Worm (Caenorhabditis elegans) whole organism, L2 larva: ENCODE data around the gene lgc-33.

Source experiments
- C34F6.9 ChIP-seq: fragments of 150-350 bp; optimal IDR thresholded peaks from 2 replicates; lab custom pipeline; 2014; ENCODE audit warnings: missing biosample characterization, missing genetic modification characterization
- F13H6.1 ChIP-seq: sonication (generic microtip); optimal IDR thresholded peaks from 2 replicates; lab custom pipeline; 2016; ENCODE audit warnings: missing genetic modification characterization, missing compliant biosample characterization
- R02D3.7 ChIP-seq: fragments of 150-350 bp; optimal IDR thresholded peaks from 2 replicates; lab custom pipeline; 2014; ENCODE audit warnings: missing biosample characterization, missing genetic modification characterization
- Y55F3AM.14 ChIP-seq: fragments of 200-800 bp; sonication (Bioruptor generic); optimal IDR thresholded peaks from 2 replicates; lab custom pipeline; 2018; ENCODE audit warnings: mild to moderate bottlenecking, missing genetic modification characterization, missing compliant biosample characterization
- ZK546.5 ChIP-seq: sonication (generic microtip); optimal IDR thresholded peaks from 2 replicates; lab custom pipeline; 2017; ENCODE audit warnings: missing biosample characterization, missing genetic modification characterization
- alr-1 ChIP-seq: fragments of 150-350 bp; optimal IDR thresholded peaks from 2 replicates; lab custom pipeline; 2014; ENCODE audit warnings: missing biosample characterization, missing genetic modification characterization
- aly-2 ChIP-seq: fragments of 150-350 bp; optimal IDR thresholded peaks from 2 replicates; lab custom pipeline; 2014; ENCODE audit warnings: missing biosample characterization, missing genetic modification characterization
- ama-1 ChIP-seq: fragments of 150-350 bp; optimal IDR thresholded peaks from 2 replicates; lab custom pipeline; 2018; ENCODE audit warnings: inconsistent platforms
- blmp-1 ChIP-seq: sonication (generic microtip); optimal IDR thresholded peaks from 2 replicates; lab custom pipeline; 2017; ENCODE audit warnings: missing genetic modification characterization, mild to moderate bottlenecking, missing compliant biosample characterization, antibody characterized with exemption, moderate library complexity; ENCODE audit not compliant: insufficient read depth
- ceh-16 ChIP-seq: fragments of 150-350 bp; optimal IDR thresholded peaks from 2 replicates; lab custom pipeline; 2014; ENCODE audit warnings: missing biosample characterization, missing genetic modification characterization
- ceh-82 ChIP-seq: fragments of 150-350 bp; optimal IDR thresholded peaks from 2 replicates; lab custom pipeline; 2014; ENCODE audit warnings: missing biosample characterization, missing genetic modification characterization
- crh-2 ChIP-seq: sonication (generic microtip); optimal IDR thresholded peaks from 2 replicates; lab custom pipeline; 2017; ENCODE audit warnings: missing biosample characterization, missing genetic modification characterization
- dmd-4 ChIP-seq: sonication (generic microtip); optimal IDR thresholded peaks from 2 replicates; lab custom pipeline; 2017; ENCODE audit warnings: missing biosample characterization, missing genetic modification characterization
- egl-27 ChIP-seq: sonication (generic microtip); optimal IDR thresholded peaks from 3 replicates; lab custom pipeline; 2017; ENCODE audit warnings: missing biosample characterization, missing genetic modification reagents, missing genetic modification characterization
- elt-3 ChIP-seq: sonication (generic microtip); optimal IDR thresholded peaks from 2 replicates; lab custom pipeline; 2017; ENCODE audit warnings: missing biosample characterization, missing genetic modification characterization
- fos-1 ChIP-seq: fragments of 150-350 bp; optimal IDR thresholded peaks from 2 replicates; lab custom pipeline; 2014; ENCODE audit warnings: missing biosample characterization, missing genetic modification characterization
- gmeb-1 ChIP-seq: fragments of 150-350 bp; optimal IDR thresholded peaks from 2 replicates; lab custom pipeline; 2014; ENCODE audit warnings: missing biosample characterization, missing genetic modification characterization
- lin-11 ChIP-seq: fragments of 150-350 bp; sonication (generic microtip); optimal IDR thresholded peaks from 2 replicates; lab custom pipeline; 2014; ENCODE audit warnings: missing biosample characterization, missing genetic modification characterization, inconsistent platforms, mixed read lengths
- lin-13 ChIP-seq: fragments of 150-350 bp; optimal IDR thresholded peaks from 2 replicates; lab custom pipeline; 2014; ENCODE audit warnings: missing biosample characterization, missing genetic modification reagents, missing genetic modification characterization
- lsy-2 ChIP-seq, 2 experiments: fragments of 150-350 bp in 1 of 2; sonication (generic microtip) in 1 of 2; optimal IDR thresholded peaks; 2 replicates each; lab custom pipeline; 2014 to 2017; ENCODE audit warnings: missing biosample characterization in 2 of 2, missing genetic modification characterization in 2 of 2
- mab-5 ChIP-seq: fragments of 150-350 bp; optimal IDR thresholded peaks from 2 replicates; lab custom pipeline; 2014; ENCODE audit warnings: missing biosample characterization, missing genetic modification characterization
- mbf-1 ChIP-seq: sonication (generic microtip); optimal IDR thresholded peaks from 2 replicates; lab custom pipeline; 2017; ENCODE audit warnings: missing biosample characterization, missing genetic modification characterization
- nhr-10 ChIP-seq: sonication (generic microtip); optimal IDR thresholded peaks from 2 replicates; lab custom pipeline; 2017; ENCODE audit warnings: missing biosample characterization, missing genetic modification characterization
- nhr-11 ChIP-seq: fragments of 150-350 bp; optimal IDR thresholded peaks from 2 replicates; lab custom pipeline; 2014; ENCODE audit warnings: missing biosample characterization, missing genetic modification characterization
- nhr-12 ChIP-seq: fragments of 150-350 bp; optimal IDR thresholded peaks from 2 replicates; lab custom pipeline; 2014; ENCODE audit warnings: missing biosample characterization, missing genetic modification characterization
- nhr-129 ChIP-seq: fragments of 150-350 bp; optimal IDR thresholded peaks from 2 replicates; lab custom pipeline; 2014; ENCODE audit warnings: missing biosample characterization, missing genetic modification characterization
- nhr-21 ChIP-seq: fragments of 150-350 bp; optimal IDR thresholded peaks from 2 replicates; lab custom pipeline; 2014; ENCODE audit warnings: missing biosample characterization, missing genetic modification characterization
- nhr-23 ChIP-seq: fragments of 150-350 bp; optimal IDR thresholded peaks from 2 replicates; lab custom pipeline; 2014; ENCODE audit warnings: missing biosample characterization, missing genetic modification reagents, missing genetic modification characterization
- nhr-237 ChIP-seq: fragments of 150-350 bp; optimal IDR thresholded peaks from 2 replicates; lab custom pipeline; 2014; ENCODE audit warnings: missing biosample characterization, missing genetic modification characterization
- nhr-25 ChIP-seq: fragments of 150-350 bp; sonication (generic microtip); optimal IDR thresholded peaks from 3 replicates; lab custom pipeline; 2014; ENCODE audit warnings: missing biosample characterization, missing genetic modification characterization
- nhr-6 ChIP-seq: fragments of 150-350 bp; optimal IDR thresholded peaks from 2 replicates; lab custom pipeline; 2014; ENCODE audit warnings: missing biosample characterization, missing genetic modification characterization
- nhr-77 ChIP-seq: fragments of 150-350 bp; optimal IDR thresholded peaks from 2 replicates; lab custom pipeline; 2014; ENCODE audit warnings: missing biosample characterization, missing genetic modification characterization
- peb-1 ChIP-seq: fragments of 150-350 bp; optimal IDR thresholded peaks from 2 replicates; lab custom pipeline; 2014; ENCODE audit warnings: missing biosample characterization, missing genetic modification characterization
- sem-4 ChIP-seq: fragments of 150-350 bp; optimal IDR thresholded peaks from 2 replicates; lab custom pipeline; 2014; ENCODE audit warnings: missing biosample characterization, missing genetic modification reagents, missing genetic modification characterization
- skn-1 ChIP-seq: sonication (generic microtip); optimal IDR thresholded peaks from 2 replicates; lab custom pipeline; 2017; ENCODE audit warnings: missing biosample characterization, missing genetic modification characterization
- sma-3 ChIP-seq: sonication (generic microtip); optimal IDR thresholded peaks from 2 replicates; lab custom pipeline; 2016; ENCODE audit warnings: missing genetic modification reagents, missing genetic modification characterization, missing compliant biosample characterization
- snpc-4 ChIP-seq: fragments of 150-350 bp; optimal IDR thresholded peaks from 2 replicates; lab custom pipeline; 2014; ENCODE audit warnings: missing biosample characterization, missing genetic modification characterization
- unc-39 ChIP-seq: fragments of 150-350 bp; optimal IDR thresholded peaks from 2 replicates; lab custom pipeline; 2014; ENCODE audit warnings: missing biosample characterization, missing genetic modification characterization
- unc-55 ChIP-seq: fragments of 150-350 bp; sonication (generic microtip); optimal IDR thresholded peaks from 3 replicates; lab custom pipeline; 2014; ENCODE audit warnings: missing biosample characterization, missing genetic modification reagents, missing genetic modification characterization
- unc-62 ChIP-seq: fragments of 150-350 bp; optimal IDR thresholded peaks from 2 replicates; lab custom pipeline; 2014; ENCODE audit warnings: missing biosample characterization, missing genetic modification reagents, missing genetic modification characterization
- zag-1 ChIP-seq: fragments of 150-350 bp; optimal IDR thresholded peaks from 2 replicates; lab custom pipeline; 2014; ENCODE audit warnings: missing biosample characterization, missing genetic modification characterization
- ztf-1 ChIP-seq: fragments of 200-800 bp; sonication (Bioruptor generic); conservative IDR thresholded peaks from 2 replicates; pipeline ENCODE4 v1.3.6; 2022; ENCODE audit warnings: missing genetic modification characterization, missing compliant biosample characterization
- ztf-11 ChIP-seq: sonication (generic microtip); optimal IDR thresholded peaks from 2 replicates; lab custom pipeline; 2017; ENCODE audit warnings: missing biosample characterization, missing genetic modification characterization
- ztf-4 ChIP-seq: fragments of 150-350 bp; optimal IDR thresholded peaks from 2 replicates; lab custom pipeline; 2014; ENCODE audit warnings: missing biosample characterization, missing genetic modification characterization

The lgc-33 gene

ce11 chrIV:845198-845597, at the start of gene lgc-33:
TSS of gene lgc-33 (plus strand) at chrIV:845498.
- TF ChIP-seq mab-5 (tag; lab: Kevin White, UChicago), result no peak
- no peak for TF ChIP-seq F13H6.1 (tag; lab: Kevin White, UChicago)
- TF ChIP-seq ztf-1 (GFP tag; lab: Robert Waterston, UW), result no peak
- TF ChIP-seq zag-1, result no peak
- TF ChIP-seq blmp-1 (tag; lab: Kevin White, UChicago), result no peak
- TF ChIP-seq alr-1 (tag; lab: Kevin White, UChicago), result no peak
- no peak for TF ChIP-seq lin-11 (tag; lab: Kevin White, UChicago)
- TF ChIP-seq lsy-2 (tag; optimal IDR thresholded peaks at IDR 0.05; lab: Kevin White, UChicago), result no peak
- no peak for TF ChIP-seq snpc-4 (tag; lab: Kevin White, UChicago)
- TF ChIP-seq aly-2 (tag; lab: Kevin White, UChicago), result no peak
- no peak for TF ChIP-seq elt-3 (tag; lab: Kevin White, UChicago)
- no peak for TF ChIP-seq crh-2
- no peak for TF ChIP-seq C34F6.9 (tag; lab: Kevin White, UChicago)
- TF ChIP-seq nhr-129 (tag; lab: Kevin White, UChicago), result no peak
- TF ChIP-seq fos-1, result no peak
- no peak for TF ChIP-seq ztf-4 (tag; lab: Kevin White, UChicago)
- no peak for TF ChIP-seq unc-62
- TF ChIP-seq nhr-10 (tag; lab: Kevin White, UChicago), result no peak

ce11 chrIV:796521-797073, 48.7 kb upstream of the lgc-33 start, which contains the start of the genes F56B3.11 and ech-5:
TSS of gene F56B3.11 (minus strand) at chrIV:796571.
TSS of gene ech-5 (plus strand) at chrIV:797023.
- no peak for TF ChIP-seq mbf-1 (tag; lab: Kevin White, UChicago)
- peak; percentile 68 for TF ChIP-seq F13H6.1 (tag; lab: Kevin White, UChicago)
- no peak for TF ChIP-seq nhr-23 (tag; lab: Kevin White, UChicago)
- no peak for TF ChIP-seq ZK546.5
- TF ChIP-seq nhr-11 (tag; lab: Kevin White, UChicago), result no peak
- TF ChIP-seq crh-2, result peak; percentile 56
- TF ChIP-seq zag-1, result no peak
- TF ChIP-seq lin-13 (GFP tag; lab: Kevin White, UChicago), result peak; percentile 80
- peak; percentile 91 for TF ChIP-seq C34F6.9 (tag; lab: Kevin White, UChicago)
- TF ChIP-seq dmd-4 (tag; lab: Kevin White, UChicago), result no peak
- no peak for TF ChIP-seq aly-2 (tag; lab: Kevin White, UChicago)
- no peak for TF ChIP-seq mab-5 (tag; lab: Kevin White, UChicago)
- TF ChIP-seq egl-27, result peak; percentile 32
- TF ChIP-seq nhr-10 (tag; lab: Kevin White, UChicago), result peak; percentile 37
- TF ChIP-seq elt-3 (tag; lab: Kevin White, UChicago), result no peak
- TF ChIP-seq lin-11 (tag; lab: Kevin White, UChicago), result no peak
- TF ChIP-seq sem-4, result no peak
- TF ChIP-seq ztf-4 (tag; lab: Kevin White, UChicago), result peak; percentile 1
- TF ChIP-seq ztf-1 (GFP tag; lab: Robert Waterston, UW), result no peak
- TF ChIP-seq Y55F3AM.14 (GFP tag; lab: Kevin White, UChicago), result peak; percentile 50
- peak; percentile 26 for TF ChIP-seq skn-1 (tag; lab: Kevin White, UChicago)
- no peak for TF ChIP-seq ama-1
- TF ChIP-seq nhr-12 (tag; lab: Kevin White, UChicago), result no peak
- peak; percentile 66 for TF ChIP-seq nhr-25
- no peak for TF ChIP-seq ceh-82 (tag; lab: Kevin White, UChicago)
- TF ChIP-seq ceh-16 (tag; lab: Kevin White, UChicago), result peak; percentile 25
- no peak for TF ChIP-seq peb-1
- TF ChIP-seq unc-55 (GFP tag; lab: Kevin White, UChicago), result peak; percentile 87
- peak; percentile 94 for TF ChIP-seq sma-3 (GFP tag; lab: Kevin White, UChicago)
- TF ChIP-seq nhr-77 (tag; lab: Kevin White, UChicago), result no peak
- peak; percentile 26 for TF ChIP-seq snpc-4 (tag; lab: Kevin White, UChicago)
- peak; percentile 78 for TF ChIP-seq gmeb-1 (tag; lab: Kevin White, UChicago)
- no peak for TF ChIP-seq unc-39 (tag; lab: Kevin White, UChicago)
- TF ChIP-seq blmp-1 (tag; lab: Kevin White, UChicago), result no peak
- no peak for TF ChIP-seq ztf-11 (tag; lab: Kevin White, UChicago)
- TF ChIP-seq fos-1, result peak; percentile 44
- TF ChIP-seq R02D3.7 (tag; lab: Kevin White, UChicago), result no peak
- peak; percentile 43 for TF ChIP-seq nhr-6 (tag; lab: Kevin White, UChicago)
- no peak for TF ChIP-seq nhr-237 (tag; lab: Kevin White, UChicago)
- TF ChIP-seq lsy-2 (tag; optimal IDR thresholded peaks at IDR 0.05; lab: Kevin White, UChicago), result peak; percentile 48 to 88
- TF ChIP-seq nhr-129 (tag; lab: Kevin White, UChicago), result peak; percentile 39
- TF ChIP-seq nhr-21 (tag; lab: Kevin White, UChicago), result peak; percentile 13
